Fruit fly (Drosophila melanogaster) S2 (cell line): Measurements from ENCODE around the gene zf30C.

ENCODE experiments used
- CG8478 ChIP-seq: fragments of >200 bp; optimal IDR thresholded peaks from 2 replicates; lab custom pipeline; 2018
- CTCF ChIP-seq, 2 experiments: fragments of >200 bp; optimal IDR thresholded peaks; 2 replicates each; lab custom pipeline; 2018

DNA sequence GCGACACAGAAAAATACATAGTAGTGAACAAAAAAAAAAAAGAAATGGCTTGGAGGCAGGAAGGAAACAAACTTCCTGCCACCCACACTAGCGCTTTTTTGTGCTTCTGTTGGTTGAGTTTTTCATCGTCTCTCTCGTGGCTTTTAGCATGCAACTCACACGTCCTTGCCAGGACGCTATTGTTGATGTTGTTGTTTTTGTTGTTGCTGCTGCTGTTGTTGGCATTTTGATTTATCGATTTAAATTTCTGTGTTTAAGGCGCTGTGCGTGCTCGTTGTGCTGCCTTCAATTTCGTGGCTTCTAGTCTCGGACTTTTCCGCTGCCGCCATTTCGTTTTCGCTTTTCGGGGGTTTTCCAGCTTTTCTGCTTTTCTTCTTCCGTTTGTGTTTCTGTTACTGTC is 18.5 kb upstream of the zf30C start:
- no peak for TF ChIP-seq CTCF (optimal IDR thresholded peaks at IDR 0.05; lab: Kevin White, UChicago)
- TF ChIP-seq CG8478 = no peak
